ENCODE assay signal across 1 fruit fly cellular context in genomic region chr3R:9938495-9938894, dm6.
TF ChIP-seq lines count a peak whose summit lies in the region.

No protein-coding gene starts in this region.

TF ChIP-seq in whole organism, embryonic, 481 proteins besides CTCF, POLR2A, EP300 and RAD21 (continued from another document and continues in another):
- TF ChIP-seq CG7786 (GFP tag; optimal IDR thresholded peaks at IDR 0.05; lab: Kevin White, UChicago): peak; percentile 22
- no peak; the same call in 1 of the 2 replicates for TF ChIP-seq CG6689 (GFP tag; IDR thresholded peaks at IDR 0.05; lab: Robert Waterston, UW)
- peak; percentile 1 for TF ChIP-seq CG33213 (GFP tag; optimal IDR thresholded peaks at IDR 0.05; lab: Kevin White, UChicago)
- TF ChIP-seq chn (GFP tag; optimal IDR thresholded peaks at IDR 0.05; lab: Kevin White, UChicago): no peak
- TF ChIP-seq CG8290 (GFP tag; optimal IDR thresholded peaks at IDR 0.05; lab: Kevin White, UChicago): no peak
- peak in 1 of 2 experiments; percentile 51 for TF ChIP-seq CG8290 (tag; optimal IDR thresholded peaks at IDR 0.05; lab: Kevin White, UChicago)
- TF ChIP-seq Oaz (GFP tag; IDR thresholded peaks at IDR 0.05; lab: Robert Waterston, UW): 0 out of 2 replicates have a peak, but pooled peaks have one; percentile 13
- no peak for TF ChIP-seq odd (GFP tag; optimal IDR thresholded peaks at IDR 0.05; lab: Kevin White, UChicago)
- TF ChIP-seq Oli (tag; optimal IDR thresholded peaks at IDR 0.05; lab: Kevin White, UChicago): peak; percentile 11
- peak; percentile 43; the same call in 1 of the 2 replicates for TF ChIP-seq Rfx (GFP tag; IDR thresholded peaks at IDR 0.05; lab: Robert Waterston, UW)
- no peak for TF ChIP-seq mld (GFP tag; IDR thresholded peaks at IDR 0.05; lab: Robert Waterston, UW; ENCODE audit: partially characterized antibody)
- peak in 1 of 2 experiments; percentile 46 for TF ChIP-seq Hr51 (GFP tag; optimal IDR thresholded peaks at IDR 0.05; lab: Kevin White, UChicago)
- TF ChIP-seq wek (GFP tag; optimal IDR thresholded peaks at IDR 0.05; lab: Kevin White, UChicago): no peak
- TF ChIP-seq CG18619 (GFP tag; optimal IDR thresholded peaks at IDR 0.05; lab: Kevin White, UChicago): peak; percentile 18
- TF ChIP-seq Elba2 (GFP tag; optimal IDR thresholded peaks at IDR 0.05; lab: Kevin White, UChicago): no peak
- TF ChIP-seq nerfin-2 (GFP tag; IDR thresholded peaks at IDR 0.05; lab: Robert Waterston, UW; ENCODE audit: partially characterized antibody): no peak
- 0 out of 2 replicates have a peak, but pooled peaks have one; percentile 21 for TF ChIP-seq Ada2b (GFP tag; IDR thresholded peaks at IDR 0.05; lab: Robert Waterston, UW)
- TF ChIP-seq CG1792 (GFP tag; optimal IDR thresholded peaks at IDR 0.05; lab: Kevin White, UChicago): no peak
- peak; percentile 8 for TF ChIP-seq cwo (GFP tag; optimal IDR thresholded peaks at IDR 0.05; lab: Kevin White, UChicago)
- TF ChIP-seq klu (GFP tag; IDR thresholded peaks at IDR 0.05; lab: Robert Waterston, UW): no peak
- TF ChIP-seq bsh (GFP tag; optimal IDR thresholded peaks at IDR 0.05; lab: Kevin White, UChicago): peak in 1 of 2 experiments; percentile 32
- TF ChIP-seq CG9876 (GFP tag; optimal IDR thresholded peaks at IDR 0.05; lab: Kevin White, UChicago): no peak
- peak; percentile 49 for TF ChIP-seq Meics (GFP tag; optimal IDR thresholded peaks at IDR 0.05; lab: Kevin White, UChicago)
- TF ChIP-seq Mrtf (GFP tag; IDR thresholded peaks at IDR 0.05; lab: Robert Waterston, UW): no peak
- 0 out of 2 replicates have a peak, but pooled peaks have one; percentile 18 for TF ChIP-seq bowl (GFP tag; IDR thresholded peaks at IDR 0.05; lab: Robert Waterston, UW)
- no peak for TF ChIP-seq CG10209 (GFP tag; optimal IDR thresholded peaks at IDR 0.05; lab: Kevin White, UChicago)
- TF ChIP-seq ham (GFP tag; IDR thresholded peaks at IDR 0.05; lab: Robert Waterston, UW): no peak
- TF ChIP-seq CG13894 (tag; optimal IDR thresholded peaks at IDR 0.05; lab: Kevin White, UChicago): peak; percentile 16
- TF ChIP-seq jumu (GFP tag; optimal IDR thresholded peaks at IDR 0.05; lab: Kevin White, UChicago): peak; percentile 24
- TF ChIP-seq peb (GFP tag; IDR thresholded peaks at IDR 0.05; lab: Robert Waterston, UW): no peak
- TF ChIP-seq CG9437 (GFP tag; optimal IDR thresholded peaks at IDR 0.05; lab: Kevin White, UChicago): no peak
- TF ChIP-seq Usf (GFP tag; optimal IDR thresholded peaks at IDR 0.05; lab: Kevin White, UChicago): no peak
- TF ChIP-seq fd3F (GFP tag; optimal IDR thresholded peaks at IDR 0.05; lab: Kevin White, UChicago): peak; percentile 21
- TF ChIP-seq CG3995 (GFP tag; optimal IDR thresholded peaks at IDR 0.05; lab: Kevin White, UChicago): no peak
- TF ChIP-seq exex (tag; optimal IDR thresholded peaks at IDR 0.05; lab: Kevin White, UChicago): no peak
- TF ChIP-seq CG12391 (tag; optimal IDR thresholded peaks at IDR 0.05; lab: Kevin White, UChicago): peak; percentile 20
- peak; percentile 56; the same call in 1 of the 2 replicates for TF ChIP-seq CG32532 (GFP tag; IDR thresholded peaks at IDR 0.05; lab: Robert Waterston, UW)
- no peak for TF ChIP-seq CG13123 (GFP tag; optimal IDR thresholded peaks at IDR 0.05; lab: Kevin White, UChicago)
- TF ChIP-seq CG7839 (tag; optimal IDR thresholded peaks at IDR 0.05; lab: Kevin White, UChicago): peak; percentile 50
- TF ChIP-seq Aef1 (GFP tag; IDR thresholded peaks at IDR 0.05; lab: Robert Waterston, UW): 0 out of 3 replicates have a peak, but pooled peaks have one; percentile 27
- TF ChIP-seq CG3163 (GFP tag; optimal IDR thresholded peaks at IDR 0.05; lab: Kevin White, UChicago): no peak
- peak; percentile 64 for TF ChIP-seq CG10366 (GFP tag; IDR thresholded peaks at IDR 0.05; lab: Robert Waterston, UW)
- TF ChIP-seq CG3847 (GFP tag; IDR thresholded peaks at IDR 0.05; lab: Robert Waterston, UW): no peak
- TF ChIP-seq CG8359 (GFP tag; optimal IDR thresholded peaks at IDR 0.05; lab: Kevin White, UChicago; ENCODE audit: borderline replicate concordance): no peak
- no peak for TF ChIP-seq Side (GFP tag; optimal IDR thresholded peaks at IDR 0.05; lab: Kevin White, UChicago)
- TF ChIP-seq Kr (GFP tag; optimal IDR thresholded peaks at IDR 0.05; lab: Kevin White, UChicago): no peak
- TF ChIP-seq CG7928 (GFP tag; optimal IDR thresholded peaks at IDR 0.05; lab: Kevin White, UChicago): peak; percentile 9
- TF ChIP-seq seq (GFP tag; IDR thresholded peaks at IDR 0.05; lab: Robert Waterston, UW): no peak
- TF ChIP-seq B-H2 (GFP tag; optimal IDR thresholded peaks at IDR 0.05; lab: Kevin White, UChicago): no peak
- TF ChIP-seq trh (GFP tag; optimal IDR thresholded peaks at IDR 0.05; lab: Kevin White, UChicago): no peak
- peak; percentile 59 for TF ChIP-seq Fer1 (GFP tag; optimal IDR thresholded peaks at IDR 0.05; lab: Kevin White, UChicago)
- no peak for TF ChIP-seq CG6254 (GFP tag; optimal IDR thresholded peaks at IDR 0.05; lab: Kevin White, UChicago)
- TF ChIP-seq Hmx (GFP tag; optimal IDR thresholded peaks at IDR 0.05; lab: Kevin White, UChicago): no peak
- peak; percentile 80 for TF ChIP-seq CG18599 (GFP tag; optimal IDR thresholded peaks at IDR 0.05; lab: Kevin White, UChicago)
- TF ChIP-seq CG4282 (GFP tag; optimal IDR thresholded peaks at IDR 0.05; lab: Kevin White, UChicago): no peak
- peak; percentile 73 for TF ChIP-seq lab (GFP tag; optimal IDR thresholded peaks at IDR 0.05; lab: Kevin White, UChicago)
- TF ChIP-seq az2 (GFP tag; optimal IDR thresholded peaks at IDR 0.05; lab: Kevin White, UChicago): no peak
- TF ChIP-seq Xrp1 (GFP tag; IDR thresholded peaks at IDR 0.05; lab: Robert Waterston, UW): no peak
- no peak for TF ChIP-seq ems (GFP tag; optimal IDR thresholded peaks at IDR 0.05; lab: Kevin White, UChicago)
- TF ChIP-seq Mes4 (GFP tag; optimal IDR thresholded peaks at IDR 0.05; lab: Kevin White, UChicago): no peak
- peak; percentile 18 for TF ChIP-seq bcd (GFP tag; optimal IDR thresholded peaks at IDR 0.05; lab: Kevin White, UChicago)
- TF ChIP-seq Nf-YC (tag; optimal IDR thresholded peaks at IDR 0.05; lab: Kevin White, UChicago): no peak
- TF ChIP-seq vvl (GFP tag; IDR thresholded peaks at IDR 0.05; lab: Robert Waterston, UW): 0 out of 2 replicates have a peak, but pooled peaks have one; percentile 14
- no peak for TF ChIP-seq ab (GFP tag; optimal IDR thresholded peaks at IDR 0.05; lab: Kevin White, UChicago)
- TF ChIP-seq ERR (GFP tag; optimal IDR thresholded peaks at IDR 0.05; lab: Kevin White, UChicago): no peak
- peak; percentile 47; the same call in 1 of the 2 replicates for TF ChIP-seq CG9932 (GFP tag; IDR thresholded peaks at IDR 0.05; lab: Robert Waterston, UW)
- TF ChIP-seq CG9817 (tag; optimal IDR thresholded peaks at IDR 0.05; lab: Kevin White, UChicago): peak; percentile 6
- TF ChIP-seq CG18262 (tag; optimal IDR thresholded peaks at IDR 0.05; lab: Kevin White, UChicago): no peak
- no peak for TF ChIP-seq HmgD (GFP tag; optimal IDR thresholded peaks at IDR 0.05; lab: Kevin White, UChicago)
- TF ChIP-seq cg (GFP tag; optimal IDR thresholded peaks at IDR 0.05; lab: Kevin White, UChicago): no peak
- TF ChIP-seq CG4404 (GFP tag; IDR thresholded peaks at IDR 0.05; lab: Robert Waterston, UW): no peak
- TF ChIP-seq esg (GFP tag; conservative IDR thresholded peaks at IDR 0.05; lab: Robert Waterston, UW): peak; percentile 31; the same call in 1 of the 2 replicates
- TF ChIP-seq CG3065 (GFP tag; optimal IDR thresholded peaks at IDR 0.05; lab: Kevin White, UChicago): no peak
- TF ChIP-seq ara (GFP tag; IDR thresholded peaks at IDR 0.05; lab: Robert Waterston, UW): no peak
- no peak for TF ChIP-seq CG7372 (GFP tag; IDR thresholded peaks at IDR 0.05; lab: Robert Waterston, UW)
- TF ChIP-seq pita (GFP tag; optimal IDR thresholded peaks at IDR 0.05; lab: Kevin White, UChicago): no peak
- no peak for TF ChIP-seq CG4328 (GFP tag; optimal IDR thresholded peaks at IDR 0.05; lab: Kevin White, UChicago)
- no peak for TF ChIP-seq Nf-YA (GFP tag; IDR thresholded peaks at IDR 0.05; lab: Robert Waterston, UW)
- TF ChIP-seq CG3281 (GFP tag; optimal IDR thresholded peaks at IDR 0.05; lab: Kevin White, UChicago): peak; percentile 50
- TF ChIP-seq ftz-f1 (GFP tag; optimal IDR thresholded peaks at IDR 0.05; lab: Kevin White, UChicago): no peak
- TF ChIP-seq Pdp1 (GFP tag; optimal IDR thresholded peaks at IDR 0.05; lab: Kevin White, UChicago): no peak
- no peak for TF ChIP-seq CG12942 (GFP tag; optimal IDR thresholded peaks at IDR 0.05; lab: Kevin White, UChicago)
- no peak for TF ChIP-seq sug (tag; optimal IDR thresholded peaks at IDR 0.05; lab: Kevin White, UChicago)
- TF ChIP-seq disco-r (GFP tag; optimal IDR thresholded peaks at IDR 0.05; lab: Kevin White, UChicago): no peak
- TF ChIP-seq CG3407 (GFP tag; optimal IDR thresholded peaks at IDR 0.05; lab: Kevin White, UChicago): no peak
- TF ChIP-seq Sox102F (GFP tag; optimal IDR thresholded peaks at IDR 0.05; lab: Kevin White, UChicago): peak; percentile 29
- peak; percentile 35 for TF ChIP-seq NfI (GFP tag; optimal IDR thresholded peaks at IDR 0.05; lab: Kevin White, UChicago)
- no peak for TF ChIP-seq fu2 (GFP tag; optimal IDR thresholded peaks at IDR 0.05; lab: Kevin White, UChicago)
- no peak for TF ChIP-seq HLHmδ (GFP tag; optimal IDR thresholded peaks at IDR 0.05; lab: Kevin White, UChicago)
- no peak for TF ChIP-seq CG18764 (GFP tag; optimal IDR thresholded peaks at IDR 0.05; lab: Kevin White, UChicago)
- TF ChIP-seq pan (optimal IDR thresholded peaks at IDR 0.05; lab: Kevin White, UChicago): no peak
- peak in 1 of 2 experiments; percentile 32 for TF ChIP-seq pan (GFP tag; optimal IDR thresholded peaks at IDR 0.05 in 1 of 2, IDR thresholded peaks at IDR 0.05 in 1 of 2)
- TF ChIP-seq CG11504 (tag; optimal IDR thresholded peaks at IDR 0.05; lab: Kevin White, UChicago): peak; percentile 47
- no peak for TF ChIP-seq CG11093 (GFP tag; IDR thresholded peaks at IDR 0.05; lab: Robert Waterston, UW)
- TF ChIP-seq hbn (GFP tag; IDR thresholded peaks at IDR 0.05; lab: Robert Waterston, UW; ENCODE audit: partially characterized antibody): no peak
- no peak for TF ChIP-seq CG34422 (GFP tag; IDR thresholded peaks at IDR 0.05; lab: Robert Waterston, UW)
- peak; percentile 68 for TF ChIP-seq CG14014 (GFP tag; IDR thresholded peaks at IDR 0.05; lab: Robert Waterston, UW)
- TF ChIP-seq HLH3B (GFP tag; IDR thresholded peaks at IDR 0.05; lab: Robert Waterston, UW): 0 out of 2 replicates have a peak, but pooled peaks have one; percentile 22
- TF ChIP-seq CG2120 (GFP tag; optimal IDR thresholded peaks at IDR 0.05; lab: Kevin White, UChicago): peak; percentile 72
- TF ChIP-seq emc (GFP tag; optimal IDR thresholded peaks at IDR 0.05; lab: Kevin White, UChicago): no peak
- no peak for TF ChIP-seq CG8089 (GFP tag; optimal IDR thresholded peaks at IDR 0.05; lab: Kevin White, UChicago)
- no peak for TF ChIP-seq CG5180 (GFP tag; optimal IDR thresholded peaks at IDR 0.05; lab: Kevin White, UChicago)
- TF ChIP-seq CG10654 (GFP tag; optimal IDR thresholded peaks at IDR 0.05; lab: Kevin White, UChicago): no peak
- TF ChIP-seq CG12659 (GFP tag; optimal IDR thresholded peaks at IDR 0.05; lab: Kevin White, UChicago): peak; percentile 11
- peak; percentile 47; the same call in 1 of the 2 replicates for TF ChIP-seq sob (GFP tag; IDR thresholded peaks at IDR 0.05; lab: Robert Waterston, UW)
- no peak for TF ChIP-seq ATbp (GFP tag; optimal IDR thresholded peaks at IDR 0.05; lab: Kevin White, UChicago)
- TF ChIP-seq Hr78 (GFP tag; optimal IDR thresholded peaks at IDR 0.05; lab: Kevin White, UChicago): no peak
- TF ChIP-seq CG13424 (tag; optimal IDR thresholded peaks at IDR 0.05; lab: Kevin White, UChicago): peak; percentile 34
- peak; percentile 17 for TF ChIP-seq unpg (GFP tag; optimal IDR thresholded peaks at IDR 0.05; lab: Kevin White, UChicago)
- no peak for TF ChIP-seq MESR4 (GFP tag; optimal IDR thresholded peaks at IDR 0.05; lab: Kevin White, UChicago)
- TF ChIP-seq CG6683 (GFP tag; optimal IDR thresholded peaks at IDR 0.05; lab: Kevin White, UChicago): no peak
- TF ChIP-seq CG14441 (GFP tag; IDR thresholded peaks at IDR 0.05; lab: Robert Waterston, UW): 0 out of 2 replicates have a peak, but pooled peaks have one; percentile 44
- TF ChIP-seq Dll (GFP tag; IDR thresholded peaks at IDR 0.05; lab: Robert Waterston, UW; ENCODE audit: partially characterized antibody): no peak
- peak; percentile 40 for TF ChIP-seq grau (tag; optimal IDR thresholded peaks at IDR 0.05; lab: Kevin White, UChicago)
- TF ChIP-seq Chrac-16 (GFP tag; optimal IDR thresholded peaks at IDR 0.05; lab: Kevin White, UChicago): no peak
- TF ChIP-seq Dip3 (GFP tag; optimal IDR thresholded peaks at IDR 0.05; lab: Kevin White, UChicago): peak; percentile 4
- TF ChIP-seq Six4 (GFP tag; optimal IDR thresholded peaks at IDR 0.05; lab: Kevin White, UChicago): no peak
- no peak for TF ChIP-seq TFAM (GFP tag; optimal IDR thresholded peaks at IDR 0.05; lab: Kevin White, UChicago)
- no peak for TF ChIP-seq CG31388 (GFP tag; optimal IDR thresholded peaks at IDR 0.05; lab: Kevin White, UChicago)
- peak; percentile 31 for TF ChIP-seq CG9727 (GFP tag; optimal IDR thresholded peaks at IDR 0.05; lab: Kevin White, UChicago)
- peak; percentile 47; the same call in 1 of the 2 replicates for TF ChIP-seq MBD-R2 (GFP tag; IDR thresholded peaks at IDR 0.05; lab: Robert Waterston, UW)
- no peak for TF ChIP-seq sr (GFP tag; IDR thresholded peaks at IDR 0.05; lab: Robert Waterston, UW)
- no peak for TF ChIP-seq CG11085 (GFP tag; IDR thresholded peaks at IDR 0.05; lab: Robert Waterston, UW)
- no peak for TF ChIP-seq mam (GFP tag; optimal IDR thresholded peaks at IDR 0.05; lab: Kevin White, UChicago)
- no peak for TF ChIP-seq tap (tag; optimal IDR thresholded peaks at IDR 0.05; lab: Kevin White, UChicago)
- TF ChIP-seq CG2712 (tag; optimal IDR thresholded peaks at IDR 0.05; lab: Kevin White, UChicago): peak; percentile 4
- TF ChIP-seq D (optimal IDR thresholded peaks at IDR 0.05; lab: Kevin White, UChicago): no peak
- TF ChIP-seq D (GFP tag; optimal IDR thresholded peaks at IDR 0.05; lab: Kevin White, UChicago): no peak
- 0 out of 2 replicates have a peak, but pooled peaks have one; percentile 21 for TF ChIP-seq CG10959 (GFP tag; IDR thresholded peaks at IDR 0.05; lab: Robert Waterston, UW)
- TF ChIP-seq dm (GFP tag; optimal IDR thresholded peaks at IDR 0.05; lab: Kevin White, UChicago): no peak
- TF ChIP-seq CG15514 (GFP tag; optimal IDR thresholded peaks at IDR 0.05; lab: Kevin White, UChicago): peak; percentile 42
- TF ChIP-seq Abd-B (GFP tag; optimal IDR thresholded peaks at IDR 0.05; lab: Kevin White, UChicago): no peak
- no peak for TF ChIP-seq hb (GFP tag; IDR thresholded peaks at IDR 0.05; lab: Robert Waterston, UW; ENCODE audit: partially characterized antibody)
